Worm (Caenorhabditis elegans): ENCODE data around the gene T28A11.2.

ce11 chrV:3275033-3275432 is 5.1 kb upstream of the T28A11.2 start, which contains the start of gene T28A11.3:
- TF ChIP-seq ama-1 (optimal IDR thresholded peaks at IDR 0.05) (no peak), tra-4 (tag; optimal IDR thresholded peaks at IDR 0.05) (no peak), pes-1 (GFP tag; IDR thresholded peaks at IDR 0.05) (no peak), hnd-1 (tag; optimal IDR thresholded peaks at IDR 0.05) (no peak), tbx-11 (GFP tag; IDR thresholded peaks at IDR 0.05) (no peak)

Data from whole organism, early embryonic.